Fruit fly (Drosophila melanogaster) whole organism: ENCODE results near the gene Tk.
"Not testable (repeated sequence)": the region's sequence is repeated elsewhere in the genome, so short reads cannot be mapped to it uniquely, and the experiment has no call there.

Experiments
- CG8478 ChIP-seq: fragments of >200 bp; optimal IDR thresholded peaks from 2 replicates; lab custom pipeline; 2018; ENCODE audit warnings: inconsistent platforms
- pan ChIP-seq: fragments of >200 bp; optimal IDR thresholded peaks from 2 replicates; lab custom pipeline; 2017
- psq ChIP-seq: fragments of >200 bp; optimal IDR thresholded peaks from 2 replicates; lab custom pipeline; 2017
- usp ChIP-seq: fragments of >200 bp; optimal IDR thresholded peaks from 2 replicates; lab custom pipeline; 2017; ENCODE audit warnings: missing biosample characterization, missing genetic modification characterization, mixed read lengths

- TF ChIP-seq usp; psq; pan (lab: Kevin White, UChicago); CG8478: not testable (repeated sequence)
Measured at dm6 chr3R:11956444-11956843, 48.8 kb downstream of the Tk start, which contains the start of gene Hsp70Aa.
